Worm (Caenorhabditis elegans) whole organism, late embryonic: ENCODE measurements around the gene nbs-1.

Experiments
- C08G9.2 ChIP-seq: sonication (generic microtip); optimal IDR thresholded peaks from 2 replicates; lab custom pipeline; 2016; ENCODE audit warnings: mild to moderate bottlenecking, missing genetic modification characterization, moderate library complexity, missing compliant biosample characterization
- T23F11.4 ChIP-seq: fragments of 200-800 bp; sonication (Bioruptor generic); optimal IDR thresholded peaks from 2 replicates; lab custom pipeline; 2018; ENCODE audit warnings: mild to moderate bottlenecking, missing genetic modification characterization, missing compliant biosample characterization
- Y22D7AL.16 ChIP-seq: sonication (generic microtip); optimal IDR thresholded peaks from 2 replicates; lab custom pipeline; 2016; ENCODE audit warnings: missing genetic modification characterization, missing compliant biosample characterization
- ahr-1 ChIP-seq: sonication (generic microtip); optimal IDR thresholded peaks from 2 replicates; lab custom pipeline; 2016; ENCODE audit warnings: missing genetic modification characterization, missing compliant biosample characterization
- ceh-14 ChIP-seq: sonication (generic microtip); optimal IDR thresholded peaks from 2 replicates; lab custom pipeline; 2016; ENCODE audit warnings: missing genotype, missing genetic modification characterization, missing compliant biosample characterization
- ceh-18 ChIP-seq: sonication (generic microtip); optimal IDR thresholded peaks from 2 replicates; lab custom pipeline; 2016; ENCODE audit warnings: missing genetic modification characterization, missing compliant biosample characterization
- ceh-31 ChIP-seq: sonication (generic microtip); optimal IDR thresholded peaks from 2 replicates; lab custom pipeline; 2016; ENCODE audit warnings: missing genetic modification characterization, missing compliant biosample characterization
- ceh-34 ChIP-seq: sonication (generic microtip); optimal IDR thresholded peaks from 2 replicates; lab custom pipeline; 2016; ENCODE audit warnings: mild to moderate bottlenecking, missing genetic modification characterization, missing compliant biosample characterization
- ceh-48 ChIP-seq: sonication (generic microtip); optimal IDR thresholded peaks from 2 replicates; lab custom pipeline; 2016; ENCODE audit warnings: missing genetic modification characterization, inconsistent platforms, missing compliant biosample characterization
- che-1 ChIP-seq: sonication (generic microtip); optimal IDR thresholded peaks from 2 replicates; lab custom pipeline; 2016; ENCODE audit warnings: mild to moderate bottlenecking, missing genetic modification characterization, missing compliant biosample characterization
- dmd-4 ChIP-seq: sonication (generic microtip); optimal IDR thresholded peaks from 2 replicates; lab custom pipeline; 2016; ENCODE audit warnings: borderline replicate concordance, missing genetic modification characterization, missing compliant biosample characterization
- elt-4 ChIP-seq: sonication (generic microtip); optimal IDR thresholded peaks from 2 replicates; lab custom pipeline; 2016; ENCODE audit warnings: missing genetic modification characterization, missing compliant biosample characterization
- ets-4 ChIP-seq: sonication (generic microtip); optimal IDR thresholded peaks from 2 replicates; lab custom pipeline; 2016; ENCODE audit warnings: missing genetic modification characterization, missing compliant biosample characterization
- eyg-1 ChIP-seq: sonication (generic microtip); optimal IDR thresholded peaks from 2 replicates; lab custom pipeline; 2016; ENCODE audit warnings: missing genotype, missing genetic modification characterization, missing compliant biosample characterization
- fax-1 ChIP-seq: sonication (generic microtip); optimal IDR thresholded peaks from 2 replicates; lab custom pipeline; 2016; ENCODE audit warnings: missing genotype, missing genetic modification characterization, missing compliant biosample characterization
- fkh-10 ChIP-seq: fragments of 150-350 bp; optimal IDR thresholded peaks from 2 replicates; lab custom pipeline; 2014; ENCODE audit warnings: missing biosample characterization, missing genetic modification reagents, missing genetic modification characterization
- fkh-6 ChIP-seq: sonication (generic microtip); optimal IDR thresholded peaks from 2 replicates; lab custom pipeline; 2016; ENCODE audit warnings: missing genetic modification characterization, missing compliant biosample characterization
- gmeb-2 ChIP-seq: sonication (generic microtip); optimal IDR thresholded peaks from 2 replicates; lab custom pipeline; 2016; ENCODE audit warnings: missing genetic modification characterization, inconsistent platforms, missing compliant biosample characterization
- hlh-8 ChIP-seq: sonication (generic microtip); optimal IDR thresholded peaks from 2 replicates; lab custom pipeline; 2016; ENCODE audit warnings: missing genotype, missing genetic modification characterization, missing compliant biosample characterization
- madf-2 ChIP-seq: sonication (generic microtip); optimal IDR thresholded peaks from 2 replicates; lab custom pipeline; 2017; ENCODE audit warnings: missing genetic modification characterization, missing compliant biosample characterization
- nhr-11 ChIP-seq: fragments of 150-350 bp; optimal IDR thresholded peaks from 2 replicates; lab custom pipeline; 2014; ENCODE audit warnings: missing biosample characterization, missing genetic modification characterization
- nhr-232 ChIP-seq: sonication (generic microtip); optimal IDR thresholded peaks from 2 replicates; lab custom pipeline; 2016; ENCODE audit warnings: missing genetic modification characterization, missing compliant biosample characterization
- pag-3 ChIP-seq: sonication (generic microtip); optimal IDR thresholded peaks from 2 replicates; lab custom pipeline; 2016; ENCODE audit warnings: missing compliant biosample characterization, missing genetic modification characterization, borderline replicate concordance
- pat-9 ChIP-seq: fragments of 200-800 bp; sonication (Bioruptor generic); optimal IDR thresholded peaks from 2 replicates; lab custom pipeline; 2018; ENCODE audit warnings: mild to moderate bottlenecking, missing genetic modification characterization, moderate library complexity, missing compliant biosample characterization
- pax-1 ChIP-seq: fragments of 150-350 bp; optimal IDR thresholded peaks from 2 replicates; lab custom pipeline; 2014; ENCODE audit warnings: missing biosample characterization, missing genetic modification characterization
- pha-2 ChIP-seq: sonication (generic microtip); optimal IDR thresholded peaks from 2 replicates; lab custom pipeline; 2017; ENCODE audit warnings: mild to moderate bottlenecking, missing genetic modification characterization, missing compliant biosample characterization
- pha-4 ChIP-seq: fragments of 150-350 bp; optimal IDR thresholded peaks from 2 replicates; lab custom pipeline; 2018; ENCODE audit warnings: missing biosample characterization, missing genetic modification reagents, missing genetic modification characterization
- ref-2 ChIP-seq: sonication (generic microtip); optimal IDR thresholded peaks from 2 replicates; lab custom pipeline; 2016; ENCODE audit warnings: missing genetic modification characterization, missing compliant biosample characterization
- sdc-2 ChIP-seq: sonication (generic microtip); optimal IDR thresholded peaks from 2 replicates; lab custom pipeline; 2016; ENCODE audit warnings: missing genotype, missing genetic modification characterization, missing compliant biosample characterization
- sox-2 ChIP-seq: fragments of 200-800 bp; sonication (Bioruptor generic); IDR thresholded peaks from 2 replicates; pipeline ENCODE4 v1.3.6; 2022; ENCODE audit warnings: missing genetic modification reagents, missing genetic modification characterization, missing compliant biosample characterization
- syd-9 ChIP-seq: sonication (generic microtip); optimal IDR thresholded peaks from 2 replicates; lab custom pipeline; 2016; ENCODE audit warnings: mild to moderate bottlenecking, missing genetic modification characterization, moderate library complexity, missing compliant biosample characterization
- tbx-2 ChIP-seq: sonication (generic microtip); optimal IDR thresholded peaks from 2 replicates; lab custom pipeline; 2016; ENCODE audit warnings: missing genetic modification characterization, missing compliant biosample characterization
- tbx-7 ChIP-seq: sonication (generic microtip); optimal IDR thresholded peaks from 2 replicates; lab custom pipeline; 2016; ENCODE audit warnings: missing genotype, missing genetic modification characterization, missing compliant biosample characterization
- unc-42 ChIP-seq: sonication (generic microtip); optimal IDR thresholded peaks from 2 replicates; lab custom pipeline; 2016; ENCODE audit warnings: missing genotype, missing genetic modification characterization, missing compliant biosample characterization
- unc-55 ChIP-seq: sonication (generic microtip); optimal IDR thresholded peaks from 2 replicates; lab custom pipeline; 2017; ENCODE audit warnings: missing biosample characterization, missing genetic modification reagents, missing genetic modification characterization
- ztf-16 ChIP-seq: sonication (generic microtip); optimal IDR thresholded peaks from 2 replicates; lab custom pipeline; 2017; ENCODE audit warnings: missing genetic modification characterization, missing compliant biosample characterization

nbs-1 gene

DNA sequence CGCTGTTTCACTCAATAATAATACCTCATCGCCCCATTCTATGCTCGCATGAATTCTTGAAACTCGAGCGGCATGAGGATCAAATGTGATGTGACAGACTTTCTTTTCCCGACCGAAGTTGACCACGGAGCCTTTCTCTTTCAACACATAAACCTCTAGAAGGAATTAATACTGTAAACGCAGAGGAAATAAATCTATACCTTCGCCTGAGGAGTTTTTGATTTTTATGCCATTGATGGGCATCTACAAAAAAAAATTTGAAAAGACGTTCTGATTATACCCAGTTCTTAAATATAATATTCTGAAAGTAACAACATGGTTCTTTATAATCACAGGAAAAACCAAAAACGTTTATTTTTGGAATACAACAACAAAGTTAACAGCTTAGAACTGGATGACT, at the start of gene nbs-1:
nbs-1 (minus strand) TSS at position 246 of the 400 bp plus-strand sequence.
- TF ChIP-seq tbx-2 (tag; lab: Kevin White, UChicago) (no peak), pha-2 (tag; lab: Kevin White, UChicago) (no peak), che-1 (tag; lab: Kevin White, UChicago) (no peak), ceh-31 (no peak), ref-2 (no peak), ceh-48 (tag; lab: Kevin White, UChicago) (no peak), C08G9.2 (tag; lab: Kevin White, UChicago) (no peak), pax-1 (no peak), ets-4 (tag; lab: Kevin White, UChicago) (no peak), ahr-1 (no peak), syd-9 (tag; lab: Kevin White, UChicago) (no peak), sox-2 (GFP tag; lab: Robert Waterston, UW) (no peak), ceh-18 (tag; lab: Kevin White, UChicago) (no peak), eyg-1 (tag; lab: Kevin White, UChicago) (no peak), pat-9 (tag; lab: Kevin White, UChicago) (no peak)

ce11 chrII:11142571-11142970, 46.3 kb upstream of the nbs-1 start, which contains the start of gene arrd-6:
arrd-6 (plus strand) TSS chrII:11142739.
- no peak for TF ChIP-seq pat-9 (tag; lab: Kevin White, UChicago)
- TF ChIP-seq elt-4 (tag; lab: Kevin White, UChicago) = no peak
- TF ChIP-seq ztf-16 (tag; lab: Kevin White, UChicago) = no peak
- no peak for TF ChIP-seq madf-2 (tag; lab: Kevin White, UChicago)
- no peak for TF ChIP-seq sdc-2
- TF ChIP-seq dmd-4 (tag; lab: Kevin White, UChicago) = no peak
- TF ChIP-seq ceh-31 = no peak
- no peak for TF ChIP-seq pag-3 (tag; lab: Kevin White, UChicago)
- TF ChIP-seq ceh-34 (tag; lab: Kevin White, UChicago) = no peak
- TF ChIP-seq ref-2 = no peak
- TF ChIP-seq Y22D7AL.16 (tag; lab: Kevin White, UChicago) = no peak
- TF ChIP-seq fax-1 = no peak
- no peak for TF ChIP-seq gmeb-2 (tag; lab: Kevin White, UChicago)
- TF ChIP-seq tbx-7 (tag; lab: Kevin White, UChicago) = no peak
- no peak for TF ChIP-seq pha-2 (tag; lab: Kevin White, UChicago)

DNA sequence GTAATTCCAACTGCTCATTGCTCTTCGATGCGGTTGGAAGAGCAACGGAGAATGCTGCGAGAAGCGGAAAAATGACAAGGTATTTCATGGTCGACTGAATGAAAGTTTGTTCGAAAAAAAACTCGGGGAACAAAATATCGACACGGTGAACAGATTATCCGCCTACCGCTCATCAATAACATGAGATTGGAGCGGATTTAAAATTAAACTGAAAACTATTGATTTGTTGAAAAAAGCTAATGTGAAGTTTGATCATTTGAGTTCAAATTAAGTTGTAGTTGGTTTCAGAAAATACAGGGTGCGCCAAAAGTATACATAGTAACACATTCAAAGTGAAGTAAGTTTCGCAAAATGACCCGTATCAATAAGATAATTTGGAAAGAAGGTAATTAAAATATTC, 43.9 kb upstream of the nbs-1 start, which contains the start of gene F40F8.4:
F40F8.4 (minus strand) TSS at position 101 of the 400 bp plus-strand sequence.
- TF ChIP-seq tbx-2 (tag; lab: Kevin White, UChicago) = no peak
- TF ChIP-seq nhr-11 (tag; lab: Kevin White, UChicago) = no peak
- TF ChIP-seq fkh-10 (GFP tag; lab: Kevin White, UChicago) = no peak
- no peak for TF ChIP-seq ceh-14 (tag; lab: Kevin White, UChicago)
- no peak for TF ChIP-seq tbx-7 (tag; lab: Kevin White, UChicago)
- no peak for TF ChIP-seq T23F11.4 (GFP tag; lab: Kevin White, UChicago)
- TF ChIP-seq sdc-2 = no peak
- no peak for TF ChIP-seq hlh-8
- no peak for TF ChIP-seq dmd-4 (tag; lab: Kevin White, UChicago)

DNA sequence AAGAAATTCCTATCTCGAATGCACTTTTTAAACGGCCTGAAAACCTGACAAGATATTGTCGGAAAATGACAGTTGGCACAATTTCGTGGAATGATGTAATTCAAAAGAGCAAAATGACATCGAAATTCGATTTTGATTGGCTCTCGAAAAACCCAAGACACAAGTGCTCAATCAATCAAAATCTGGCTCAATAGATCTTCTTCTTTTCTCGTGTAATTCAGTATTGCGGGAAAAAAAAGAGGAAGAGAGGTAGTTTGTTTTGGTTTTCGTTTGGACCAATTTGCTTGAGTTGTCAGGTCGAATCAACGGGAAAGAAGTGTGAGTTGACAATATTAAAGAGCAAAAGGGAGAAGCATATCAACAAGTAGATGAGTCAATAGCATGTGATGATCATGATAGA, 39.5 kb upstream of the nbs-1 start:
- no peak for TF ChIP-seq fkh-6
- TF ChIP-seq pha-4 (tag; lab: Kevin White, UChicago) = no peak
- no peak for TF ChIP-seq ets-4 (tag; lab: Kevin White, UChicago)
- TF ChIP-seq gmeb-2 (tag; lab: Kevin White, UChicago) = no peak
- TF ChIP-seq unc-55 (GFP tag; lab: Kevin White, UChicago) = peak; percentile 76
- TF ChIP-seq unc-42 (tag; lab: Kevin White, UChicago) = no peak
- no peak for TF ChIP-seq nhr-232
- TF ChIP-seq ceh-31 = no peak
